Fruit fly (Drosophila melanogaster) whole organism, adult: ENCODE measurements around the gene mgl.

Source experiments
- CG11617 ChIP-seq: fragments of 200-800 bp; sonication (Bioruptor generic); optimal IDR thresholded peaks from 2 replicates; lab custom pipeline; 2017; ENCODE audit warnings: mild to moderate bottlenecking, missing biosample characterization, missing genetic modification reagents, missing genetic modification characterization
- CG12768 ChIP-seq: fragments of 200-800 bp; sonication (Bioruptor generic); optimal IDR thresholded peaks from 2 replicates; lab custom pipeline; 2017; ENCODE audit warnings: missing biosample characterization, missing genetic modification characterization, mild to moderate bottlenecking, moderate library complexity, missing genetic modification reagents
- CG14711 ChIP-seq: fragments of 200-800 bp; sonication (Bioruptor generic); optimal IDR thresholded peaks from 2 replicates; lab custom pipeline; 2018; ENCODE audit warnings: missing biosample characterization, mild to moderate bottlenecking, missing genetic modification characterization, moderate library complexity
- CG33017 ChIP-seq: fragments of 200-800 bp; sonication (Bioruptor generic); optimal IDR thresholded peaks from 2 replicates; lab custom pipeline; 2018; ENCODE audit warnings: missing biosample characterization, mild to moderate bottlenecking, missing genetic modification characterization, moderate library complexity
- CG5204 ChIP-seq: fragments of 200-800 bp; sonication (Bioruptor generic); optimal IDR thresholded peaks from 2 replicates; lab custom pipeline; 2016; ENCODE audit warnings: missing biosample characterization, missing genetic modification characterization
- CG7045 ChIP-seq: fragments of 200-800 bp; sonication (Bioruptor generic); optimal IDR thresholded peaks from 2 replicates; lab custom pipeline; 2017; ENCODE audit warnings: missing biosample characterization, mild to moderate bottlenecking, missing genetic modification characterization
- CG7101 ChIP-seq: fragments of 200-800 bp; sonication (Bioruptor generic); optimal IDR thresholded peaks from 2 replicates; lab custom pipeline; 2018; ENCODE audit warnings: missing biosample characterization, mild to moderate bottlenecking, missing genetic modification characterization, moderate library complexity
- Crg-1 ChIP-seq: fragments of 200-800 bp; sonication (Bioruptor generic); optimal IDR thresholded peaks from 2 replicates; lab custom pipeline; 2016; ENCODE audit warnings: missing biosample characterization, missing genetic modification characterization
- Mnt ChIP-seq: fragments of 200-800 bp; sonication (Bioruptor generic); optimal IDR thresholded peaks from 2 replicates; lab custom pipeline; 2016; ENCODE audit warnings: missing biosample characterization, mild to moderate bottlenecking, missing genetic modification characterization
- bab1 ChIP-seq: fragments of 200-800 bp; sonication (Bioruptor generic); optimal IDR thresholded peaks from 3 replicates; lab custom pipeline; 2019; ENCODE audit warnings: missing biosample characterization, mild to moderate bottlenecking, missing genetic modification characterization, moderate library complexity
- cnc ChIP-seq, 2 experiments: fragments of >200 bp; optimal IDR thresholded peaks; 2 replicates each; lab custom pipeline; 2017
- kay ChIP-seq: fragments of 200-800 bp; sonication (Bioruptor generic); peaks from one replicate; lab custom pipeline; 2016; ENCODE audit warnings: missing biosample characterization, missing genetic modification characterization, borderline replicate concordance
- ovo ChIP-seq: fragments of 200-800 bp; sonication (Bioruptor generic); optimal IDR thresholded peaks from 2 replicates; lab custom pipeline; 2016; ENCODE audit warnings: missing biosample characterization, missing genetic modification characterization
- pad ChIP-seq: fragments of 200-800 bp; sonication (Bioruptor generic); optimal IDR thresholded peaks from 3 replicates; lab custom pipeline; 2017; ENCODE audit warnings: missing biosample characterization, missing genetic modification characterization, mild to moderate bottlenecking, moderate library complexity, missing genetic modification reagents
- tj ChIP-seq: fragments of 200-800 bp; sonication (Bioruptor generic); optimal IDR thresholded peaks from 3 replicates; lab custom pipeline; 2017; ENCODE audit warnings: missing biosample characterization, mild to moderate bottlenecking, missing genetic modification characterization, moderate library complexity
- toe ChIP-seq: fragments of 200-800 bp; sonication (Bioruptor generic); optimal IDR thresholded peaks from 2 replicates; lab custom pipeline; 2016; ENCODE audit warnings: missing biosample characterization, missing genetic modification characterization

Gene mgl

dm6 chrX:9317100-9317499 lies 182.8 kb downstream of the mgl start:
- no peak for TF ChIP-seq Mnt (GFP tag; lab: Kevin White, UChicago)
- no peak for TF ChIP-seq tj (GFP tag; lab: Kevin White, UChicago)

- TF ChIP-seq bab1 (no peak), CG7045 (GFP tag; lab: Kevin White, UChicago) (no peak), CG5204 (no peak), CG12768 (GFP tag; lab: Kevin White, UChicago) (no peak), CG11617 (no peak), CG14711 (no peak), tj (GFP tag; lab: Kevin White, UChicago) (no peak), pad (no peak), toe (GFP tag; lab: Kevin White, UChicago) (no peak), cnc (optimal IDR thresholded peaks at IDR 0.05; lab: Kevin White, UChicago) (no peak), CG33017 (tag; lab: Kevin White, UChicago) (no peak), kay (GFP tag; lab: Kevin White, UChicago) (no peak), ovo (GFP tag; lab: Kevin White, UChicago) (no peak), Mnt (GFP tag; lab: Kevin White, UChicago) (no peak), Crg-1 (GFP tag; lab: Kevin White, UChicago) (no peak), CG7101 (tag; lab: Kevin White, UChicago) (no peak)
Measured at dm6 chrX:9309959-9310658, 189.8 kb downstream of the mgl start.
